Worm (Caenorhabditis elegans) whole organism, early embryonic: Measurements from ENCODE around the gene F33A8.7.

Experiments
- ama-1 ChIP-seq: fragments of 150-350 bp; optimal IDR thresholded peaks from 2 replicates; lab custom pipeline; 2014
- ceh-13 ChIP-seq: fragments of 200-800 bp; sonication (Bioruptor generic); optimal IDR thresholded peaks from 2 replicates; lab custom pipeline; 2018; ENCODE audit warnings: mild to moderate bottlenecking, missing genetic modification characterization, missing compliant biosample characterization

ce11 chrII:11041846-11042262, 16.4 kb upstream of the F33A8.7 start:
- peak; percentile 20 for TF ChIP-seq ama-1 (lab: Kevin White, UChicago)
- no peak for TF ChIP-seq ceh-13 (GFP tag; lab: Kevin White, UChicago)
